Fruit fly (Drosophila melanogaster) whole organism, prepupa: ENCODE measurements around the gene Delta.

Experiments used
- Blimp-1 ChIP-seq: fragments of 200-800 bp; sonication (Bioruptor generic); optimal IDR thresholded peaks from 3 replicates; lab custom pipeline; 2017; ENCODE audit warnings: missing biosample characterization, missing genetic modification characterization, mild to moderate bottlenecking, moderate library complexity, missing genetic modification reagents
- CG1621 ChIP-seq: fragments of 200-800 bp; sonication (Bioruptor generic); optimal IDR thresholded peaks from 3 replicates; lab custom pipeline; 2018; ENCODE audit warnings: missing biosample characterization, mild to moderate bottlenecking, missing genetic modification characterization
- CG6163 ChIP-seq: fragments of 200-800 bp; sonication (Bioruptor generic); IDR thresholded peaks from 3 replicates; pipeline ENCODE4 v1.3.6; 2022; ENCODE audit warnings: missing biosample characterization, missing genetic modification characterization
- Ets96B ChIP-seq: fragments of 200-800 bp; optimal IDR thresholded peaks from 2 replicates; lab custom pipeline; 2019; ENCODE audit warnings: missing biosample characterization, mild to moderate bottlenecking, missing genetic modification characterization, moderate library complexity
- Gug ChIP-seq: fragments of 200-800 bp; sonication (Bioruptor generic); IDR thresholded peaks from 2 replicates; pipeline ENCODE4 v1.3.6; 2022; ENCODE audit warnings: missing biosample characterization, missing genetic modification characterization
- Hr4 ChIP-seq: fragments of 200-800 bp; sonication (Bioruptor generic); optimal IDR thresholded peaks from 3 replicates; lab custom pipeline; 2016; ENCODE audit warnings: missing biosample characterization, missing genetic modification characterization
- Lpt ChIP-seq: fragments of 200-800 bp; sonication (Bioruptor generic); optimal IDR thresholded peaks from 3 replicates; lab custom pipeline; 2016; ENCODE audit warnings: missing biosample characterization, missing genetic modification characterization
- cyc ChIP-seq: fragments of 200-800 bp; sonication (Bioruptor generic); optimal IDR thresholded peaks from 3 replicates; lab custom pipeline; 2016; ENCODE audit warnings: missing biosample characterization, missing genetic modification characterization
- fd85E ChIP-seq: fragments of 200-800 bp; sonication (Bioruptor generic); optimal IDR thresholded peaks from 3 replicates; lab custom pipeline; 2016; ENCODE audit warnings: missing biosample characterization, missing genetic modification characterization
- salr ChIP-seq, 2 experiments: fragments of 200-800 bp; sonication (Bioruptor generic); optimal IDR thresholded peaks; 3 replicates each; lab custom pipeline; 2016 to 2018; ENCODE audit warnings: missing biosample characterization in 2 of 2, missing genetic modification characterization in 2 of 2, mild to moderate bottlenecking in 1 of 2

- TF ChIP-seq CG6163 (GFP tag; lab: Robert Waterston, UW) (no peak), cyc (no peak), CG1621 (tag; lab: Kevin White, UChicago) (no peak), Hr4 (GFP tag; lab: Kevin White, UChicago) (no peak), fd85E (GFP tag; lab: Kevin White, UChicago) (no peak), Blimp-1 (GFP tag; lab: Kevin White, UChicago) (no peak), salr (GFP tag; optimal IDR thresholded peaks at IDR 0.05; lab: Kevin White, UChicago) (no peak), Gug (GFP tag; lab: Robert Waterston, UW) (no peak), Lpt (GFP tag; lab: Kevin White, UChicago) (no peak), Ets96B (tag; lab: Kevin White, UChicago) (no peak)
These were observed 14.5 kb upstream of the Delta start for dm6 chr3R:19340312-19341079.
